Fruit fly (Drosophila melanogaster) whole organism, adult: Measurements from ENCODE around the gene CG14960.

Source experiments
- CG12768 ChIP-seq: fragments of 200-800 bp; sonication (Bioruptor generic); optimal IDR thresholded peaks from 2 replicates; lab custom pipeline; 2017; ENCODE audit warnings: missing biosample characterization, missing genetic modification characterization, mild to moderate bottlenecking, moderate library complexity, missing genetic modification reagents
- CG5204 ChIP-seq: fragments of 200-800 bp; sonication (Bioruptor generic); optimal IDR thresholded peaks from 2 replicates; lab custom pipeline; 2016; ENCODE audit warnings: missing biosample characterization, missing genetic modification characterization
- CG7045 ChIP-seq: fragments of 200-800 bp; sonication (Bioruptor generic); optimal IDR thresholded peaks from 2 replicates; lab custom pipeline; 2017; ENCODE audit warnings: missing biosample characterization, mild to moderate bottlenecking, missing genetic modification characterization
- Clk ChIP-seq: fragments of 200-800 bp; sonication (Bioruptor generic); optimal IDR thresholded peaks from 2 replicates; lab custom pipeline; 2017; ENCODE audit warnings: missing biosample characterization, missing genetic modification characterization
- Crg-1 ChIP-seq: fragments of 200-800 bp; sonication (Bioruptor generic); optimal IDR thresholded peaks from 2 replicates; lab custom pipeline; 2016; ENCODE audit warnings: missing biosample characterization, missing genetic modification characterization
- bab1 ChIP-seq: fragments of 200-800 bp; sonication (Bioruptor generic); optimal IDR thresholded peaks from 3 replicates; lab custom pipeline; 2019; ENCODE audit warnings: missing biosample characterization, mild to moderate bottlenecking, missing genetic modification characterization, moderate library complexity
- tj ChIP-seq: fragments of 200-800 bp; sonication (Bioruptor generic); optimal IDR thresholded peaks from 3 replicates; lab custom pipeline; 2017; ENCODE audit warnings: missing biosample characterization, mild to moderate bottlenecking, missing genetic modification characterization, moderate library complexity
- toe ChIP-seq: fragments of 200-800 bp; sonication (Bioruptor generic); optimal IDR thresholded peaks from 2 replicates; lab custom pipeline; 2016; ENCODE audit warnings: missing biosample characterization, missing genetic modification characterization

DNA sequence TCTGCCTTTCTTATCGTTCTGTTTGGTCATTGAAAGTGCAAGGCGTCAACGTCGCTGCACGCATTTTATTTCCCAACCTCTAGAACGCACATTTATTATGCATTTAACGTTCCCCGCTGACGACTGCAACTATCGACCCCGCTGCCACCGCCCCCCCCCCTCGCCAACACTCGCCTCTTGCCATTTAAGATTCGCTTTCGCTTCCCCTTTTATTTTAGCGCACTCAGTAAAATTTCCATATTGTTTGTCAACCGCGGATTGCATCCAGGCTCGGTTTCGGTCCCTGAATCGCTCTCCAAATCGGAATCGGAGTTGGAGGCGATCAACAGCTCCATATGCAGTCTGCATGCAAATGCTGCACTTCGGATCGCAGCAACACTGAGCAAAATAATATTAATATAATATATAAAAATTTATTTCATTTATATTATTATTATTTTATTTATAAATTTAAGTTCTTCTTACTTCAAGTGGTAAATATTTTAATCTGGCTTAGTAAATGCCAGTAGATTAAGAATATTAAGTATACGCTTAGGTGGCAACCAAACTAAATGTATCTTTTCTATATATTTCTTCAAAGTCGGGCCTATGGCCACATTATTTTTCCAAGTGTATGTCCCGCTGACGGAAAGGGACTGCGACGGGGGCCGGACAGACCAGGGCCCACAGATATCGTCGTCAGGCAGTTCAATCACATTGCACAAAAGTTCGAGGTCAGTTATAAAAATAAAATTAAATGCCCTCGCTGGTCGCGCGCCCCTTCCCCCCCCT is 30.1 kb upstream of the CG14960 start:
- TF ChIP-seq Clk (GFP tag; lab: Kevin White, UChicago) (no peak), CG12768 (GFP tag; lab: Kevin White, UChicago) (no peak), CG7045 (GFP tag; lab: Kevin White, UChicago) (no peak), bab1 (GFP tag; lab: Kevin White, UChicago) (no peak), Crg-1 (no peak), toe (GFP tag; lab: Kevin White, UChicago) (no peak), CG5204 (GFP tag; lab: Kevin White, UChicago) (no peak), tj (GFP tag; lab: Kevin White, UChicago) (peak; percentile 48)
